Worm (Caenorhabditis elegans) whole organism, L3 larva: Measurements from ENCODE around the gene dnj-9.
"Not testable (repeated sequence)": the region's sequence is repeated elsewhere in the genome, so short reads cannot be mapped to it uniquely, and the experiment has no call there.

Source experiments
- R02D3.7 ChIP-seq: fragments of 150-350 bp; optimal IDR thresholded peaks from 2 replicates; lab custom pipeline; 2014; ENCODE audit warnings: missing biosample characterization, missing genetic modification characterization
- ZK546.5 ChIP-seq: sonication (generic microtip); optimal IDR thresholded peaks from 2 replicates; lab custom pipeline; 2017; ENCODE audit warnings: missing biosample characterization, missing genetic modification characterization
- aly-2 ChIP-seq: fragments of 150-350 bp; optimal IDR thresholded peaks from 2 replicates; lab custom pipeline; 2014; ENCODE audit warnings: missing biosample characterization, missing genetic modification characterization
- ama-1 ChIP-seq: fragments of 150-350 bp; optimal IDR thresholded peaks from 2 replicates; lab custom pipeline; 2018
- ceh-16 ChIP-seq: sonication (generic microtip); optimal IDR thresholded peaks from 2 replicates; lab custom pipeline; 2017; ENCODE audit warnings: missing biosample characterization, missing genetic modification characterization
- ceh-28 ChIP-seq: fragments of 150-350 bp; optimal IDR thresholded peaks from 2 replicates; lab custom pipeline; 2014; ENCODE audit warnings: missing biosample characterization, missing genetic modification reagents, missing genetic modification characterization
- ceh-82 ChIP-seq: fragments of 150-350 bp; optimal IDR thresholded peaks from 2 replicates; lab custom pipeline; 2014; ENCODE audit warnings: missing biosample characterization, missing genetic modification characterization
- ceh-9 ChIP-seq: sonication (generic microtip); optimal IDR thresholded peaks from 2 replicates; lab custom pipeline; 2018; ENCODE audit warnings: missing biosample characterization, missing genetic modification characterization
- daf-12 ChIP-seq: fragments of 150-350 bp; optimal IDR thresholded peaks from 2 replicates; lab custom pipeline; 2014; ENCODE audit warnings: missing biosample characterization, missing genetic modification reagents, missing genetic modification characterization
- egl-27 ChIP-seq: sonication (generic microtip); optimal IDR thresholded peaks from 4 replicates; lab custom pipeline; 2017; ENCODE audit warnings: missing biosample characterization, missing genetic modification reagents, missing genetic modification characterization
- egl-5 ChIP-seq: fragments of 150-350 bp; optimal IDR thresholded peaks from 2 replicates; lab custom pipeline; 2017; ENCODE audit warnings: missing biosample characterization, missing genetic modification reagents, missing genetic modification characterization, inconsistent platforms
- elt-2 ChIP-seq: sonication (generic microtip); optimal IDR thresholded peaks from 2 replicates; lab custom pipeline; 2016; ENCODE audit warnings: missing genetic modification reagents, mild to moderate bottlenecking, missing genetic modification characterization, missing compliant biosample characterization
- elt-3 ChIP-seq, 3 experiments: fragments of 150-350 bp in 1 of 3; sonication (generic microtip) in 2 of 3; optimal IDR thresholded peaks; 2 replicates in 2 of 3; 4 replicates in 1 of 3; lab custom pipeline; 2014 to 2017; ENCODE audit warnings: missing biosample characterization in 3 of 3, missing genetic modification characterization in 3 of 3
- eor-1 ChIP-seq, 2 experiments: fragments of 150-350 bp; optimal IDR thresholded peaks; 2 replicates each; lab custom pipeline; 2014 to 2018; ENCODE audit warnings: missing biosample characterization in 2 of 2, missing genetic modification characterization in 2 of 2
- fkh-10 ChIP-seq: sonication (generic microtip); optimal IDR thresholded peaks from 2 replicates; lab custom pipeline; 2017; ENCODE audit warnings: missing biosample characterization, missing genetic modification reagents, missing genetic modification characterization
- fkh-2 ChIP-seq: fragments of 150-350 bp; optimal IDR thresholded peaks from 2 replicates; lab custom pipeline; 2014; ENCODE audit warnings: missing biosample characterization, missing genetic modification reagents, missing genetic modification characterization
- fos-1 ChIP-seq: fragments of 150-350 bp; optimal IDR thresholded peaks from 2 replicates; lab custom pipeline; 2014; ENCODE audit warnings: missing biosample characterization, missing genetic modification characterization
- hmg-11 ChIP-seq: sonication (generic microtip); optimal IDR thresholded peaks from 2 replicates; lab custom pipeline; 2016; ENCODE audit warnings: missing genetic modification characterization, missing compliant biosample characterization
- jun-1 ChIP-seq: fragments of 150-350 bp; optimal IDR thresholded peaks from 2 replicates; lab custom pipeline; 2014; ENCODE audit warnings: missing biosample characterization, missing genetic modification reagents, missing genetic modification characterization
- lin-15B ChIP-seq: fragments of 150-350 bp; optimal IDR thresholded peaks from 2 replicates; lab custom pipeline; 2014; ENCODE audit warnings: missing biosample characterization, missing genetic modification characterization
- lin-39 ChIP-seq: fragments of 150-350 bp; optimal IDR thresholded peaks from 2 replicates; lab custom pipeline; 2018; ENCODE audit warnings: missing biosample characterization, missing genetic modification reagents, missing genetic modification characterization
- lsy-12 ChIP-seq: sonication (generic microtip); optimal IDR thresholded peaks from 2 replicates; lab custom pipeline; 2016; ENCODE audit warnings: mild to moderate bottlenecking, missing genetic modification characterization, missing compliant biosample characterization
- mdl-1 ChIP-seq: fragments of 150-350 bp; optimal IDR thresholded peaks from 2 replicates; lab custom pipeline; 2014; ENCODE audit warnings: missing biosample characterization, missing genetic modification characterization
- mml-1 ChIP-seq: fragments of 150-350 bp; sonication (generic microtip); optimal IDR thresholded peaks from 3 replicates; lab custom pipeline; 2014; ENCODE audit warnings: missing biosample characterization, missing genetic modification characterization
- nfya-1 ChIP-seq: sonication (generic microtip); optimal IDR thresholded peaks from 2 replicates; lab custom pipeline; 2017; ENCODE audit warnings: missing genetic modification characterization, mild to moderate bottlenecking, missing compliant biosample characterization, antibody characterized with exemption, moderate library complexity; ENCODE audit not compliant: insufficient read depth
- nhr-11 ChIP-seq: fragments of 150-350 bp; optimal IDR thresholded peaks from 2 replicates; lab custom pipeline; 2014; ENCODE audit warnings: missing biosample characterization, missing genetic modification characterization
- nhr-23 ChIP-seq: fragments of 150-350 bp; optimal IDR thresholded peaks from 2 replicates; lab custom pipeline; 2014; ENCODE audit warnings: missing biosample characterization, missing genetic modification reagents, missing genetic modification characterization
- nhr-237 ChIP-seq: fragments of 150-350 bp; optimal IDR thresholded peaks from 2 replicates; lab custom pipeline; 2014; ENCODE audit warnings: missing biosample characterization, missing genetic modification characterization
- nhr-25 ChIP-seq: sonication (generic microtip); optimal IDR thresholded peaks from 2 replicates; lab custom pipeline; 2017; ENCODE audit warnings: missing biosample characterization, missing genetic modification characterization
- nhr-43 ChIP-seq: sonication (generic microtip); optimal IDR thresholded peaks from 2 replicates; lab custom pipeline; 2016; ENCODE audit warnings: mild to moderate bottlenecking, missing genetic modification characterization, missing compliant biosample characterization; ENCODE audit not compliant: poor library complexity, severe bottlenecking
- nhr-67 ChIP-seq: fragments of 150-350 bp; optimal IDR thresholded peaks from 2 replicates; lab custom pipeline; 2014; ENCODE audit warnings: missing biosample characterization, missing genetic modification characterization
- nhr-76 ChIP-seq: fragments of 150-350 bp; sonication (generic microtip); optimal IDR thresholded peaks from 5 replicates; lab custom pipeline; 2014; ENCODE audit warnings: missing biosample characterization, missing genetic modification characterization
- pha-4 ChIP-seq: fragments of 150-350 bp; optimal IDR thresholded peaks from 2 replicates; lab custom pipeline; 2014; ENCODE audit warnings: missing biosample characterization, missing genetic modification reagents, missing genetic modification characterization
- pqm-1 ChIP-seq: fragments of 150-350 bp; optimal IDR thresholded peaks from 2 replicates; lab custom pipeline; 2017; ENCODE audit warnings: missing biosample characterization, missing genetic modification characterization, inconsistent platforms
- sea-2 ChIP-seq: fragments of 150-350 bp; sonication (generic microtip); optimal IDR thresholded peaks from 4 replicates; lab custom pipeline; 2014; ENCODE audit warnings: missing biosample characterization, missing genetic modification reagents, missing genetic modification characterization
- skn-1 ChIP-seq: fragments of 150-350 bp; optimal IDR thresholded peaks from 2 replicates; lab custom pipeline; 2014; ENCODE audit warnings: missing biosample characterization, missing genetic modification characterization
- snpc-4 ChIP-seq: fragments of 150-350 bp; optimal IDR thresholded peaks from 2 replicates; lab custom pipeline; 2014; ENCODE audit warnings: missing biosample characterization, missing genetic modification characterization
- tbx-2 ChIP-seq: sonication (generic microtip); optimal IDR thresholded peaks from 2 replicates; lab custom pipeline; 2016; ENCODE audit warnings: mild to moderate bottlenecking, missing genetic modification characterization, missing compliant biosample characterization
- unc-39 ChIP-seq: sonication (generic microtip); optimal IDR thresholded peaks from 4 replicates; lab custom pipeline; 2017; ENCODE audit warnings: missing biosample characterization, missing genetic modification characterization
- zag-1 ChIP-seq: fragments of 150-350 bp; optimal IDR thresholded peaks from 2 replicates; lab custom pipeline; 2014; ENCODE audit warnings: missing biosample characterization, missing genetic modification characterization
- ztf-11 ChIP-seq: fragments of 150-350 bp; optimal IDR thresholded peaks from 2 replicates; lab custom pipeline; 2014; ENCODE audit warnings: missing biosample characterization, missing genetic modification characterization
- ztf-4 ChIP-seq: fragments of 150-350 bp; optimal IDR thresholded peaks from 2 replicates; lab custom pipeline; 2014; ENCODE audit warnings: missing biosample characterization, missing genetic modification characterization

dnj-9 gene

ce11 chrII:4892594-4892993, 40.7 kb downstream of the dnj-9 start, which contains the start of gene msp-33:
Gene msp-33, minus strand, starts transcription at chrII:4892694.
- TF ChIP-seq fkh-2 (no peak), eor-1 (tag; optimal IDR thresholded peaks at IDR 0.05; lab: Kevin White, UChicago) (no peak), fos-1 (tag; lab: Kevin White, UChicago) (no peak), ceh-82 (tag; lab: Kevin White, UChicago) (no peak), lsy-12 (no peak)

- TF ChIP-seq nhr-25 (tag; lab: Kevin White, UChicago); mml-1; skn-1 (tag; lab: Kevin White, UChicago): not testable (repeated sequence)
Measured at ce11 chrII:4898529-4898928, 46.7 kb downstream of the dnj-9 start, which contains the start of gene msp-32. Gene msp-32, plus strand, starts transcription at chrII:4898829.

ce11 chrII:4902035-4902434, 50.2 kb downstream of the dnj-9 start, which contains the start of gene R05F9.9:
Gene R05F9.9, minus strand, starts transcription at chrII:4902100.
- TF ChIP-seq nhr-25 (tag; lab: Kevin White, UChicago) (peak; percentile 45), ceh-28 (tag; lab: Kevin White, UChicago) (peak; percentile 52), elt-2 (tag; lab: Kevin White, UChicago) (peak; percentile 64), ama-1 (peak; percentile 85), lin-15B (tag; lab: Kevin White, UChicago) (peak; percentile 33), nfya-1 (tag; lab: Kevin White, UChicago) (peak; percentile 60), sea-2 (GFP tag; lab: Kevin White, UChicago) (no peak), pha-4 (tag; lab: Kevin White, UChicago) (peak; percentile 69), tbx-2 (tag; lab: Kevin White, UChicago) (no peak)

ce11 chrII:4903696-4904095, 51.8 kb downstream of the dnj-9 start, which contains the start of gene sgt-1:
Gene sgt-1, minus strand, starts transcription at chrII:4903796.
- TF ChIP-seq ztf-11 (tag; lab: Kevin White, UChicago); pqm-1; nhr-43: not testable (repeated sequence)
- TF ChIP-seq, all 47 proteins: peak for 0; not testable (repeated sequence) for 47

ce11 chrII:4904277-4904676, 52.4 kb downstream of the dnj-9 start:
- TF ChIP-seq nhr-25 (tag; lab: Kevin White, UChicago) (peak; percentile 79), nfya-1 (tag; lab: Kevin White, UChicago) (peak; percentile 96), pha-4 (tag; lab: Kevin White, UChicago) (peak; percentile 84), fos-1 (tag; lab: Kevin White, UChicago) (no peak), elt-2 (tag; lab: Kevin White, UChicago) (peak; percentile 68), nhr-23 (peak; percentile 47), mml-1 (no peak), fkh-2 (no peak), aly-2 (tag; lab: Kevin White, UChicago) (no peak), hmg-11 (tag; lab: Kevin White, UChicago) (peak; percentile 83), daf-12 (tag; lab: Kevin White, UChicago) (no peak), R02D3.7 (tag; lab: Kevin White, UChicago) (no peak), zag-1 (tag; lab: Kevin White, UChicago) (no peak), mdl-1 (no peak), pqm-1 (peak; percentile 50), nhr-237 (no peak), fkh-10 (GFP tag; lab: Kevin White, UChicago) (peak; percentile 46), ceh-16 (no peak), snpc-4 (tag; lab: Kevin White, UChicago) (peak; percentile 77), ceh-82 (tag; lab: Kevin White, UChicago) (no peak), ceh-28 (tag; lab: Kevin White, UChicago) (peak; percentile 36), nhr-11 (no peak), tbx-2 (tag; lab: Kevin White, UChicago) (no peak), nhr-67 (no peak), ztf-4 (tag; lab: Kevin White, UChicago) (no peak), skn-1 (tag; lab: Kevin White, UChicago) (peak; percentile 70), elt-3 (tag; optimal IDR thresholded peaks at IDR 0.05; lab: Kevin White, UChicago) (no peak), eor-1 (tag; optimal IDR thresholded peaks at IDR 0.05; lab: Kevin White, UChicago) (no peak), ceh-9 (tag; lab: Kevin White, UChicago) (no peak), nhr-43 (no peak), ZK546.5 (tag; lab: Kevin White, UChicago) (no peak), sea-2 (GFP tag; lab: Kevin White, UChicago) (no peak), egl-5 (tag; lab: Kevin White, UChicago) (peak; percentile 78), lsy-12 (no peak), lin-39 (tag; lab: Kevin White, UChicago) (peak; percentile 68), unc-39 (tag; lab: Kevin White, UChicago) (no peak), egl-27 (tag; lab: Kevin White, UChicago) (peak; percentile 18), lin-15B (tag; lab: Kevin White, UChicago) (peak; percentile 87), nhr-76 (tag; lab: Kevin White, UChicago) (no peak), jun-1 (tag; lab: Kevin White, UChicago) (peak; percentile 56)
